Worm (Caenorhabditis elegans) whole organism, L3 larva: ENCODE results near the gene dbn-1.

ENCODE experiments used
- R02D3.7 ChIP-seq: fragments of 150-350 bp; optimal IDR thresholded peaks from 2 replicates; lab custom pipeline; 2014; ENCODE audit warnings: missing biosample characterization, missing genetic modification characterization
- ZK546.5 ChIP-seq: sonication (generic microtip); optimal IDR thresholded peaks from 2 replicates; lab custom pipeline; 2017; ENCODE audit warnings: missing biosample characterization, missing genetic modification characterization
- aly-2 ChIP-seq: fragments of 150-350 bp; optimal IDR thresholded peaks from 2 replicates; lab custom pipeline; 2014; ENCODE audit warnings: missing biosample characterization, missing genetic modification characterization
- ama-1 ChIP-seq: fragments of 150-350 bp; optimal IDR thresholded peaks from 2 replicates; lab custom pipeline; 2018
- ceh-16 ChIP-seq: sonication (generic microtip); optimal IDR thresholded peaks from 2 replicates; lab custom pipeline; 2017; ENCODE audit warnings: missing biosample characterization, missing genetic modification characterization
- ceh-82 ChIP-seq: fragments of 150-350 bp; optimal IDR thresholded peaks from 2 replicates; lab custom pipeline; 2014; ENCODE audit warnings: missing biosample characterization, missing genetic modification characterization
- ceh-9 ChIP-seq: sonication (generic microtip); optimal IDR thresholded peaks from 2 replicates; lab custom pipeline; 2018; ENCODE audit warnings: missing biosample characterization, missing genetic modification characterization
- egl-27 ChIP-seq: sonication (generic microtip); optimal IDR thresholded peaks from 4 replicates; lab custom pipeline; 2017; ENCODE audit warnings: missing biosample characterization, missing genetic modification reagents, missing genetic modification characterization
- egl-5 ChIP-seq: fragments of 150-350 bp; optimal IDR thresholded peaks from 2 replicates; lab custom pipeline; 2017; ENCODE audit warnings: missing biosample characterization, missing genetic modification reagents, missing genetic modification characterization, inconsistent platforms
- elt-1 ChIP-seq: fragments of 150-350 bp; optimal IDR thresholded peaks from 2 replicates; lab custom pipeline; 2014; ENCODE audit warnings: missing biosample characterization, missing genetic modification characterization
- elt-2 ChIP-seq: sonication (generic microtip); optimal IDR thresholded peaks from 2 replicates; lab custom pipeline; 2016; ENCODE audit warnings: missing genetic modification reagents, mild to moderate bottlenecking, missing genetic modification characterization, missing compliant biosample characterization
- elt-3 ChIP-seq, 3 experiments: fragments of 150-350 bp in 1 of 3; sonication (generic microtip) in 2 of 3; optimal IDR thresholded peaks; 2 replicates in 2 of 3; 4 replicates in 1 of 3; lab custom pipeline; 2014 to 2017; ENCODE audit warnings: missing biosample characterization in 3 of 3, missing genetic modification characterization in 3 of 3
- eor-1 ChIP-seq, 2 experiments: fragments of 150-350 bp; optimal IDR thresholded peaks; 2 replicates each; lab custom pipeline; 2014 to 2018; ENCODE audit warnings: missing biosample characterization in 2 of 2, missing genetic modification characterization in 2 of 2
- fkh-10 ChIP-seq: sonication (generic microtip); optimal IDR thresholded peaks from 2 replicates; lab custom pipeline; 2017; ENCODE audit warnings: missing biosample characterization, missing genetic modification reagents, missing genetic modification characterization
- fkh-2 ChIP-seq: fragments of 150-350 bp; optimal IDR thresholded peaks from 2 replicates; lab custom pipeline; 2014; ENCODE audit warnings: missing biosample characterization, missing genetic modification reagents, missing genetic modification characterization
- fos-1 ChIP-seq: fragments of 150-350 bp; optimal IDR thresholded peaks from 2 replicates; lab custom pipeline; 2014; ENCODE audit warnings: missing biosample characterization, missing genetic modification characterization
- hmg-11 ChIP-seq: sonication (generic microtip); optimal IDR thresholded peaks from 2 replicates; lab custom pipeline; 2016; ENCODE audit warnings: missing genetic modification characterization, missing compliant biosample characterization
- jun-1 ChIP-seq: fragments of 150-350 bp; optimal IDR thresholded peaks from 2 replicates; lab custom pipeline; 2014; ENCODE audit warnings: missing biosample characterization, missing genetic modification reagents, missing genetic modification characterization
- lin-15B ChIP-seq: fragments of 150-350 bp; optimal IDR thresholded peaks from 2 replicates; lab custom pipeline; 2014; ENCODE audit warnings: missing biosample characterization, missing genetic modification characterization
- lin-39 ChIP-seq: fragments of 150-350 bp; optimal IDR thresholded peaks from 2 replicates; lab custom pipeline; 2018; ENCODE audit warnings: missing biosample characterization, missing genetic modification reagents, missing genetic modification characterization
- lsy-12 ChIP-seq: sonication (generic microtip); optimal IDR thresholded peaks from 2 replicates; lab custom pipeline; 2016; ENCODE audit warnings: mild to moderate bottlenecking, missing genetic modification characterization, missing compliant biosample characterization
- mml-1 ChIP-seq: fragments of 150-350 bp; sonication (generic microtip); optimal IDR thresholded peaks from 3 replicates; lab custom pipeline; 2014; ENCODE audit warnings: missing biosample characterization, missing genetic modification characterization
- nfya-1 ChIP-seq: sonication (generic microtip); optimal IDR thresholded peaks from 2 replicates; lab custom pipeline; 2017; ENCODE audit warnings: missing genetic modification characterization, mild to moderate bottlenecking, missing compliant biosample characterization, antibody characterized with exemption, moderate library complexity; ENCODE audit not compliant: insufficient read depth
- nhr-11 ChIP-seq: fragments of 150-350 bp; optimal IDR thresholded peaks from 2 replicates; lab custom pipeline; 2014; ENCODE audit warnings: missing biosample characterization, missing genetic modification characterization
- nhr-23 ChIP-seq: fragments of 150-350 bp; optimal IDR thresholded peaks from 2 replicates; lab custom pipeline; 2014; ENCODE audit warnings: missing biosample characterization, missing genetic modification reagents, missing genetic modification characterization
- nhr-237 ChIP-seq: fragments of 150-350 bp; optimal IDR thresholded peaks from 2 replicates; lab custom pipeline; 2014; ENCODE audit warnings: missing biosample characterization, missing genetic modification characterization
- nhr-25 ChIP-seq: sonication (generic microtip); optimal IDR thresholded peaks from 2 replicates; lab custom pipeline; 2017; ENCODE audit warnings: missing biosample characterization, missing genetic modification characterization
- nhr-28 ChIP-seq: fragments of 150-350 bp; optimal IDR thresholded peaks from 2 replicates; lab custom pipeline; 2014; ENCODE audit warnings: missing biosample characterization, missing genetic modification characterization
- nhr-43 ChIP-seq: sonication (generic microtip); optimal IDR thresholded peaks from 2 replicates; lab custom pipeline; 2016; ENCODE audit warnings: mild to moderate bottlenecking, missing genetic modification characterization, missing compliant biosample characterization; ENCODE audit not compliant: poor library complexity, severe bottlenecking
- nhr-76 ChIP-seq: fragments of 150-350 bp; sonication (generic microtip); optimal IDR thresholded peaks from 5 replicates; lab custom pipeline; 2014; ENCODE audit warnings: missing biosample characterization, missing genetic modification characterization
- nhr-77 ChIP-seq: fragments of 150-350 bp; optimal IDR thresholded peaks from 2 replicates; lab custom pipeline; 2014; ENCODE audit warnings: missing biosample characterization, missing genetic modification characterization
- pha-4 ChIP-seq: fragments of 150-350 bp; optimal IDR thresholded peaks from 2 replicates; lab custom pipeline; 2014; ENCODE audit warnings: missing biosample characterization, missing genetic modification reagents, missing genetic modification characterization
- pqm-1 ChIP-seq: fragments of 150-350 bp; optimal IDR thresholded peaks from 2 replicates; lab custom pipeline; 2017; ENCODE audit warnings: missing biosample characterization, missing genetic modification characterization, inconsistent platforms
- sea-2 ChIP-seq: fragments of 150-350 bp; sonication (generic microtip); optimal IDR thresholded peaks from 4 replicates; lab custom pipeline; 2014; ENCODE audit warnings: missing biosample characterization, missing genetic modification reagents, missing genetic modification characterization
- skn-1 ChIP-seq: fragments of 150-350 bp; optimal IDR thresholded peaks from 2 replicates; lab custom pipeline; 2014; ENCODE audit warnings: missing biosample characterization, missing genetic modification characterization
- tbx-2 ChIP-seq: sonication (generic microtip); optimal IDR thresholded peaks from 2 replicates; lab custom pipeline; 2016; ENCODE audit warnings: mild to moderate bottlenecking, missing genetic modification characterization, missing compliant biosample characterization
- unc-62 ChIP-seq: fragments of 150-350 bp; sonication (generic microtip); optimal IDR thresholded peaks from 4 replicates; lab custom pipeline; 2014; ENCODE audit warnings: missing biosample characterization, missing genetic modification reagents, missing genetic modification characterization
- zag-1 ChIP-seq: fragments of 150-350 bp; optimal IDR thresholded peaks from 2 replicates; lab custom pipeline; 2014; ENCODE audit warnings: missing biosample characterization, missing genetic modification characterization
- ztf-11 ChIP-seq: fragments of 150-350 bp; optimal IDR thresholded peaks from 2 replicates; lab custom pipeline; 2014; ENCODE audit warnings: missing biosample characterization, missing genetic modification characterization
- ztf-4 ChIP-seq: fragments of 150-350 bp; optimal IDR thresholded peaks from 2 replicates; lab custom pipeline; 2014; ENCODE audit warnings: missing biosample characterization, missing genetic modification characterization

dbn-1 gene

DNA sequence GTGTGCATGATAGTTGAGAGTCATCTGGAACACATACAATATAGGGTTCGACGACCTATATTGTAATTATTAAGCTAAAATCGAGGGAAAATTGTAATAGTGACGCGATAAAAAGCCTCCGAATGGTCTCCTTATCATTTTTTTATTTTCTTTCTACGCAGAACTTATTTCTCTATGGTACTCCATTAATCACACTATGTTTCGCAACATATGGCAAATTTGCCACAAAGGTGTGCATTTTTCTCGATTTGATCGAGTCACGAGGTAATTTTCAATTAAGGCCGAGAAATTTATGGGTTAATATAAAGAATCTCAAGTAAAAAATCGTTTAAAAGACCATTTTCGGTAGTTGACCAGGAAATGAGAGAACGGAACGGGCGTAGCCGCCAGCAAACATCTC lies at the start of gene dbn-1:
Gene dbn-1, minus strand, starts transcription at position 24 of the 400 bp plus-strand sequence.
- TF ChIP-seq pqm-1 (tag; lab: Kevin White, UChicago) (peak; percentile 63), hmg-11 (tag; lab: Kevin White, UChicago) (no peak), nhr-28 (tag; lab: Kevin White, UChicago) (no peak), jun-1 (tag; lab: Kevin White, UChicago) (peak; percentile 12), fkh-10 (GFP tag; lab: Kevin White, UChicago) (no peak), nhr-25 (tag; lab: Kevin White, UChicago) (no peak), ztf-11 (tag; lab: Kevin White, UChicago) (no peak), elt-2 (tag; lab: Kevin White, UChicago) (peak; percentile 76), nhr-23 (peak; percentile 24)

DNA sequence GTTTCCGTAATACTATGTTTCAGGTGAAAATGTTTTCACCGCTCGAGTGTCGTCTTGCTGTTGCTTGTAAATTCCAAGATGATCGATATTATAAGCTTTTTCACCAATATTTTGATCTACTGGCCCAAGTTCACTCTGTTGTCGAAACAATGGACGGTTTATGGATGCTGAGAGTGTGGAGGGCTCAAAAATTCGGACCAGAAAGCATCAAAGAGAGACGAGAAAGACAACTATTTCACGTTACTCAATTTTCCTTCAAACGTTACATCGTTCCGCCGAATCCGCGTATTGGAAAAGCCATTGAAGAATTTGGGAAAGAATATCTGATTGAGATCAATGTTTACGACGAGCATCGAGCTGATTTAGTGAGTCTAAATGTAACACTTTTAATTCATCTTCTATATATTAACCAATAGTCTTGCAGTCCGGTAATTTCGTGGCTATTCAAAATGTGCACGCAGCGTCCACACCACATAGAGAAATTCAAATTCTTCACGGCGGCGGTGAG lies 18.4 kb upstream of the dbn-1 start, which contains the start of gene pot-3:
Gene pot-3, plus strand, starts transcription at position 17 of the 508 bp plus-strand sequence.
- no peak for TF ChIP-seq tbx-2 (tag; lab: Kevin White, UChicago)
- TF ChIP-seq zag-1, result no peak
- peak; percentile 49 for TF ChIP-seq ztf-11 (tag; lab: Kevin White, UChicago)
- TF ChIP-seq nhr-28 (tag; lab: Kevin White, UChicago), result no peak
- TF ChIP-seq sea-2, result peak; percentile 17
- TF ChIP-seq fos-1 (tag; lab: Kevin White, UChicago), result no peak
- no peak for TF ChIP-seq nhr-11
- no peak for TF ChIP-seq lsy-12 (tag; lab: Kevin White, UChicago)
- TF ChIP-seq elt-3 (tag; optimal IDR thresholded peaks at IDR 0.05; lab: Kevin White, UChicago), result peak in 1 of 3 experiments; percentile 28
- no peak for TF ChIP-seq elt-1 (tag; lab: Kevin White, UChicago)
- no peak for TF ChIP-seq ceh-9
- TF ChIP-seq lin-15B (tag; lab: Kevin White, UChicago), result no peak
- TF ChIP-seq ama-1 (lab: Kevin White, UChicago), result no peak
- no peak for TF ChIP-seq nhr-77
- no peak for TF ChIP-seq aly-2 (tag; lab: Kevin White, UChicago)
- TF ChIP-seq nhr-25 (tag; lab: Kevin White, UChicago), result no peak
- no peak for TF ChIP-seq pqm-1 (tag; lab: Kevin White, UChicago)
- TF ChIP-seq nhr-237 (tag; lab: Kevin White, UChicago), result no peak
- TF ChIP-seq ceh-16 (tag; lab: Kevin White, UChicago), result no peak
- no peak for TF ChIP-seq R02D3.7 (tag; lab: Kevin White, UChicago)
- TF ChIP-seq mml-1 (tag; lab: Kevin White, UChicago), result no peak
- peak; percentile 62 for TF ChIP-seq nhr-43 (tag; lab: Kevin White, UChicago)
- no peak for TF ChIP-seq hmg-11 (tag; lab: Kevin White, UChicago)
- TF ChIP-seq lin-39 (tag; lab: Kevin White, UChicago), result no peak

DNA sequence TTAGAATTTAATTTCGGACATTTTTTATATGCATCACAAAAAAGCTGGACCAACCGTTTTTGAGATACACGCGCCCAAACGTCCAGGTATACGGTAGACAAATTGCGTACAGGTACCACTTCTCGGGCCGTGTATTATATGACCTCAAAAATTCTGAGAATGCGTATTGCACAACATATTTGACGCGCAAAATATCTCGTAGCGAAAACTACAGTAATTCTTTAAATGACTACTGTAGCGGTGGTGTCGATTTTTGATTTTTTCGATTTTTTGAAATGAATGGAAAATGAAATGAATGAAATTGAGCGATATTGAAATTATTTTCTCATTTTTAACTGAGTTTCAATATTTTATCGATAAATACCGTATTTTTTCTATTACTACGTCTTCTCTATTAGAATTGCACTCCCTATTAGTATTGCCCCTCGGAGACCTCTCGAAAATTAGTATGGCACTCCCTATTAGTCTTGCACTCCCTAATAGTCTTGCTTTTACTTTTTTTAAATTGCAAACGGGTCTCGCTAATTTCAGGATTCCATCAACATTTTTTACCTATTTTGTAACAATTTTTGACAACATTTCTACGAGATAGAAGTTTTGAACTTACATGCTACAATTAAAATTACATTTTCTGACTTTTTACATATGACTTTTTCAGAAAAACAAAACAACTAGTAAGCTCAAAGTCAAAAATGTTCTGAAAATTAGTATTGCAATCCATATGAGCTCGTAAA lies 17.7 kb upstream of the dbn-1 start:
- TF ChIP-seq lsy-12 (tag; lab: Kevin White, UChicago) (peak; percentile 34), elt-2 (tag; lab: Kevin White, UChicago) (no peak)

DNA sequence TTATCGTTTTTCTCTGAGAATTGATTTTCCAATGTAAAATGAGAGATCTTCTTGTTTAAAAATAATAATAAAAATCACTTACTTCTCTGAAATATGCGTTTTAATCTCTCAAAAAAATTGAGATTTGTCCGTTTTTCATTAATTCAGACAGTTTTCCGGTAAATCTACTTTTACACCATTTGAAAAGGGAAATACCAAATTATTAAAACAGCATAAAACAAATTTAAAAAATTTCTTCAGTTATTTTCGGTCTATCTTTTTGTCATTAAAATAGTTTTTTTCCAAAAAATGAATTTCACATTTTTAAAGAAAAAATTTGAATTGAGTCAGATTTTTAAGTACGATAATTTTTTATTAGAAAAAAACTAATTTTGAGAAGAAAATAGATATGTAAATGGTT lies 16.9 kb upstream of the dbn-1 start:
- TF ChIP-seq ZK546.5 (tag; lab: Kevin White, UChicago) (peak; percentile 30), nhr-76 (tag; lab: Kevin White, UChicago) (peak; percentile 37), egl-27 (tag; lab: Kevin White, UChicago) (no peak), eor-1 (tag; optimal IDR thresholded peaks at IDR 0.05; lab: Kevin White, UChicago) (peak in 1 of 2 experiments; percentile 73)

DNA sequence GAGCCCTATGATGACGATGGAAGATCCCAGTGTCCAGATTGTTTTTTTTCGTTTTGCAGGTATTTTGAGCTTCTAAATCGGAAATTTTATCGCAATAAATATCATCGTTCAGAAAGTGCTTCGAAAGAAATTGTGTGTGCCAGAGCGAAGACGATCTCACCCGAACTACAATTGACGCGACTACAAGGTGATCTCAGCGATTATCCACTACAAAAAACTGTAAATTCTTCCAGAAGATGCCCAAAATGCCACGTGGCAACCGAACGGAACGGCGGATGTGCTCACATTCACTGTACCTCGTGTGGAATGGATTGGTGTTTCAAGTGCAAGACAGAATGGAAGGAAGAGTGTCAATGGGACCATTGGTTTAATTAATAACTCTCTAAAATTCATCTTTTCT lies 11.0 kb upstream of the dbn-1 start, which contains the start of gene mdt-29:
Gene mdt-29, plus strand, starts transcription at position 301 of the 400 bp plus-strand sequence.
- TF ChIP-seq unc-62, result no peak
- TF ChIP-seq pha-4 (tag; lab: Kevin White, UChicago), result no peak
- TF ChIP-seq nfya-1 (tag; lab: Kevin White, UChicago), result no peak
- TF ChIP-seq pqm-1 (tag; lab: Kevin White, UChicago), result no peak
- TF ChIP-seq egl-5, result no peak
- no peak for TF ChIP-seq nhr-43 (tag; lab: Kevin White, UChicago)
- TF ChIP-seq ZK546.5 (tag; lab: Kevin White, UChicago), result no peak
- TF ChIP-seq mml-1 (tag; lab: Kevin White, UChicago), result no peak
- TF ChIP-seq ztf-4, result no peak
- no peak for TF ChIP-seq fkh-2
- no peak for TF ChIP-seq eor-1 (tag; optimal IDR thresholded peaks at IDR 0.05; lab: Kevin White, UChicago)
- no peak for TF ChIP-seq nhr-25 (tag; lab: Kevin White, UChicago)
- no peak for TF ChIP-seq ama-1 (lab: Kevin White, UChicago)
- TF ChIP-seq ceh-9, result no peak
- TF ChIP-seq elt-3 (tag; optimal IDR thresholded peaks at IDR 0.05; lab: Kevin White, UChicago), result no peak
- no peak for TF ChIP-seq nhr-77
- no peak for TF ChIP-seq elt-1 (tag; lab: Kevin White, UChicago)
- no peak for TF ChIP-seq ceh-82
- no peak for TF ChIP-seq skn-1 (tag; lab: Kevin White, UChicago)
